Fruit fly (Drosophila melanogaster): ENCODE measurements around the gene CG42460.

The CG42460 gene

DNA sequence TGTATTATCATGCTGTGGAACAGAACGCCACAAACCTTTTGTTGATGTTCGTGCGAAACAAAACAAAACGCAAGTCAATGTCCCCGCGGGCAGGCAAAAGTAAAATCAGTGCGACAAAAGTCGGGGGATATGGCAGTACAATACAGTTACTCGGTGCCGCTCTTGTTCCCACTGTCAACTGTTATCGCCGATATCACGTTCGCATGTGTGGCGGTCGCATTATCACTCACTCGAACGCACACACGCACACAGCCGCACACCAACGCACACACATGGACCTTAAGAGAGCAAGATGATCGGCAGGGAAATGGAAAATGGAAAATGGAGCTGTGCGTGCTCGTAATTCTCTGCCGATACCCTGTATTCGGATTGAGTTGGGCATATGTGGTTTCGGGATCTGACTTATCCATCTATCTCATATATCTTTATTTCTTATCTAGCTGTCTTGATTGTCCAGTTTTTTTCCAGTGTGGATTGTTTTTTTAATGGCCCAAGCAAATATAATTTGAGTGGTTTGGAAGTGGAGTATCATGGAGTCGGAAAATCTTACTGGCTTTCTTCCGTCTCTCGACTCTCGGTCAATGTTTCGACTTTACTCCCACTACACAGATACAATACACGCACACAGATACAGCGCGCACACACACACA lies 49.6 kb downstream of the CG42460 start:
- TF ChIP-seq HHEX (GFP tag; optimal IDR thresholded peaks at IDR 0.05) (peak; percentile 68), mam (GFP tag; optimal IDR thresholded peaks at IDR 0.05) (peak; percentile 73), CG17568 (GFP tag; optimal IDR thresholded peaks at IDR 0.05) (no peak), da (GFP tag; optimal IDR thresholded peaks at IDR 0.05) (peak; percentile 10), CG18262 (tag; optimal IDR thresholded peaks at IDR 0.05) (peak; percentile 91), CG14050 (GFP tag; IDR thresholded peaks at IDR 0.05) (peak; percentile 18; the same call in 1 of the 3 replicates), CG5180 (GFP tag; optimal IDR thresholded peaks at IDR 0.05) (peak; percentile 14), CG32767 (GFP tag; IDR thresholded peaks at IDR 0.05) (peak; percentile 63; the same call in 1 of the 2 replicates), CG3726 (GFP tag; IDR thresholded peaks at IDR 0.05) (peak; percentile 81; the same call in 2 of the 3 replicates), CG2202 (tag; optimal IDR thresholded peaks at IDR 0.05) (peak; percentile 84), org-1 (GFP tag; optimal IDR thresholded peaks at IDR 0.05) (peak; percentile 73), stc (GFP tag; IDR thresholded peaks at IDR 0.05) (peak; percentile 77), CG6654 (GFP tag; optimal IDR thresholded peaks at IDR 0.05) (peak; percentile 73), Six4 (GFP tag; optimal IDR thresholded peaks at IDR 0.05) (peak; percentile 89), CG12071 (GFP tag; optimal IDR thresholded peaks at IDR 0.05) (peak; percentile 38), CG10979 (tag; optimal IDR thresholded peaks at IDR 0.05) (peak; percentile 93), CG30431 (GFP tag; optimal IDR thresholded peaks at IDR 0.05) (peak; percentile 59), NK7.1 (GFP tag; optimal IDR thresholded peaks at IDR 0.05) (peak; percentile 35), Med (GFP tag) (peak; percentile 95), lab (GFP tag; optimal IDR thresholded peaks at IDR 0.05) (peak; percentile 67), CG12942 (GFP tag; optimal IDR thresholded peaks at IDR 0.05) (peak; percentile 74), Tbp (GFP tag; optimal IDR thresholded peaks at IDR 0.05) (no peak), gfzf (GFP tag; optimal IDR thresholded peaks at IDR 0.05) (no peak), lilli (GFP tag; optimal IDR thresholded peaks at IDR 0.05) (peak; percentile 67), CG17359 (tag; optimal IDR thresholded peaks at IDR 0.05) (peak; percentile 80), ftz-f1 (GFP tag; optimal IDR thresholded peaks at IDR 0.05) (no peak), NC2α (GFP tag; optimal IDR thresholded peaks at IDR 0.05) (peak; percentile 73), Drgx (GFP tag; IDR thresholded peaks at IDR 0.05) (peak; percentile 87), yki (optimal IDR thresholded peaks at IDR 0.05) (no peak), GATAe (GFP tag; conservative IDR thresholded peaks at IDR 0.05) (no peak), CG15601 (tag; optimal IDR thresholded peaks at IDR 0.05) (peak; percentile 74), cad (GFP tag; optimal IDR thresholded peaks at IDR 0.05) (no peak), CG3065 (GFP tag; optimal IDR thresholded peaks at IDR 0.05) (peak; percentile 61), fd96Cb (tag; optimal IDR thresholded peaks at IDR 0.05) (peak; percentile 94), Ets97D (GFP tag; optimal IDR thresholded peaks at IDR 0.05) (peak; percentile 28), B-H1 (GFP tag; IDR thresholded peaks at IDR 0.05) (peak; percentile 74), CG11560 (tag; IDR thresholded peaks at IDR 0.05) (no peak), kay (GFP tag; optimal IDR thresholded peaks at IDR 0.05) (peak; percentile 68), MBD-R2 (GFP tag; IDR thresholded peaks at IDR 0.05) (no peak), CG7839 (tag; optimal IDR thresholded peaks at IDR 0.05) (peak; percentile 83), CG4424 (GFP tag; optimal IDR thresholded peaks at IDR 0.05) (peak; percentile 91), CG18011 (GFP tag; optimal IDR thresholded peaks at IDR 0.05) (no peak), ken (GFP tag; IDR thresholded peaks at IDR 0.05) (peak; percentile 94), CG2678 (tag; optimal IDR thresholded peaks at IDR 0.05) (peak; percentile 79), CG6254 (GFP tag; optimal IDR thresholded peaks at IDR 0.05) (peak; percentile 73), CG12104 (GFP tag; optimal IDR thresholded peaks at IDR 0.05) (peak; percentile 26), CrebB (tag; optimal IDR thresholded peaks at IDR 0.05) (no peak), CG4617 (GFP tag; optimal IDR thresholded peaks at IDR 0.05; ENCODE audit: borderline replicate concordance) (peak; percentile 48), esg (GFP tag; conservative IDR thresholded peaks at IDR 0.05) (peak; percentile 30; the same call in 1 of the 2 replicates), CG7963 (GFP tag; IDR thresholded peaks at IDR 0.05; ENCODE audit: partially characterized antibody) (no peak)
